Worm (Caenorhabditis elegans) whole organism, L4 larva: ENCODE measurements around the gene clc-22.

Experiments
- F49E8.2 ChIP-seq: sonication (generic microtip); optimal IDR thresholded peaks from 2 replicates; lab custom pipeline; 2016; ENCODE audit warnings: missing compliant biosample characterization, mild to moderate bottlenecking, missing genetic modification characterization, borderline replicate concordance
- R02D3.7 ChIP-seq: fragments of 150-350 bp; sonication (generic microtip); optimal IDR thresholded peaks from 3 replicates; lab custom pipeline; 2014; ENCODE audit warnings: missing biosample characterization, missing genetic modification characterization
- T26A8.4 ChIP-seq: fragments of 200-800 bp; sonication (Bioruptor generic); IDR thresholded peaks from 2 replicates; pipeline ENCODE4 v1.3.6; 2022; ENCODE audit warnings: missing genetic modification characterization, missing compliant biosample characterization
- Y105C5A.15 ChIP-seq: fragments of 200-800 bp; sonication (Bioruptor generic); IDR thresholded peaks from 2 replicates; pipeline ENCODE4 v1.3.6; 2022; ENCODE audit warnings: missing genetic modification characterization, missing compliant biosample characterization
- aha-1 ChIP-seq: fragments of 150-350 bp; peaks from one replicate; lab custom pipeline; 2014; ENCODE audit warnings: missing biosample characterization, missing genetic modification characterization
- aly-2 ChIP-seq: sonication (generic microtip); optimal IDR thresholded peaks from 2 replicates; lab custom pipeline; 2018; ENCODE audit warnings: missing biosample characterization, missing genetic modification characterization
- ces-1 ChIP-seq: fragments of 150-350 bp; sonication (generic microtip); optimal IDR thresholded peaks from 4 replicates; lab custom pipeline; 2014; ENCODE audit warnings: missing biosample characterization, missing genetic modification reagents, missing genetic modification characterization
- daf-16 ChIP-seq, 3 experiments: sonication (generic microtip); optimal IDR thresholded peaks; 2 replicates each; lab custom pipeline; 2016 to 2017; ENCODE audit warnings: missing genetic modification characterization in 3 of 3, missing genetic modification reagents in 3 of 3, mild to moderate bottlenecking in 2 of 3, missing compliant biosample characterization in 2 of 3, missing biosample characterization in 1 of 3, moderate library complexity in 1 of 3
- daf-19 ChIP-seq: fragments of 200-800 bp; sonication (Bioruptor generic); conservative IDR thresholded peaks from 2 replicates; pipeline ENCODE4 v1.3.6; 2022; ENCODE audit warnings: missing genetic modification characterization, missing compliant biosample characterization
- dmd-8 ChIP-seq: fragments of 200-800 bp; sonication (Bioruptor generic); IDR thresholded peaks from 2 replicates; pipeline ENCODE4 v1.3.6; 2022; ENCODE audit warnings: missing genetic modification characterization, missing compliant biosample characterization
- egl-43 ChIP-seq: fragments of 200-800 bp; sonication (Bioruptor generic); IDR thresholded peaks from 2 replicates; pipeline ENCODE4 v1.3.6; 2022; ENCODE audit warnings: missing genetic modification reagents, missing genetic modification characterization, missing compliant biosample characterization
- fkh-10 ChIP-seq: fragments of 150-350 bp; optimal IDR thresholded peaks from 2 replicates; lab custom pipeline; 2014; ENCODE audit warnings: missing biosample characterization, missing genetic modification reagents, missing genetic modification characterization
- lin-13 ChIP-seq: fragments of 150-350 bp; optimal IDR thresholded peaks from 2 replicates; lab custom pipeline; 2014; ENCODE audit warnings: missing biosample characterization, missing genetic modification reagents, missing genetic modification characterization
- lin-15B ChIP-seq: fragments of 150-350 bp; sonication (generic microtip); optimal IDR thresholded peaks from 3 replicates; lab custom pipeline; 2014; ENCODE audit warnings: missing biosample characterization, missing genetic modification characterization
- lin-38 ChIP-seq: fragments of 200-800 bp; sonication (Bioruptor generic); IDR thresholded peaks from 2 replicates; pipeline ENCODE4 v1.3.6; 2022; ENCODE audit warnings: missing genetic modification reagents, missing genetic modification characterization, missing compliant biosample characterization
- mdt-29 ChIP-seq: fragments of 200-800 bp; sonication (Bioruptor generic); IDR thresholded peaks from 2 replicates; pipeline ENCODE4 v1.3.6; 2022; ENCODE audit warnings: missing genetic modification reagents, missing genetic modification characterization, missing compliant biosample characterization
- mes-2 ChIP-seq: sonication (generic microtip); optimal IDR thresholded peaks from 2 replicates; lab custom pipeline; 2016; ENCODE audit warnings: missing genotype, mild to moderate bottlenecking, missing genetic modification characterization, missing compliant biosample characterization; ENCODE audit not compliant: poor library complexity, severe bottlenecking
- nhr-102 ChIP-seq: sonication (generic microtip); optimal IDR thresholded peaks from 2 replicates; lab custom pipeline; 2016; ENCODE audit warnings: mild to moderate bottlenecking, missing genetic modification characterization, moderate library complexity, missing compliant biosample characterization
- nhr-111 ChIP-seq: fragments of 200-800 bp; sonication (Bioruptor generic); optimal IDR thresholded peaks from 2 replicates; lab custom pipeline; 2018; ENCODE audit warnings: mild to moderate bottlenecking, missing genetic modification characterization, missing compliant biosample characterization
- nhr-42 ChIP-seq: fragments of 200-800 bp; sonication (Bioruptor generic); IDR thresholded peaks from 2 replicates; pipeline ENCODE4 v1.3.6; 2022; ENCODE audit warnings: missing genetic modification characterization, missing compliant biosample characterization
- pqm-1 ChIP-seq: sonication (generic microtip); optimal IDR thresholded peaks from 2 replicates; lab custom pipeline; 2017; ENCODE audit warnings: missing biosample characterization, missing genetic modification characterization
- saeg-2 ChIP-seq: fragments of 200-800 bp; sonication (Bioruptor generic); IDR thresholded peaks from 2 replicates; pipeline ENCODE4 v1.3.6; 2022; ENCODE audit warnings: missing genetic modification reagents, missing genetic modification characterization, missing compliant biosample characterization
- sdz-12 ChIP-seq: fragments of 200-800 bp; sonication (Bioruptor generic); optimal IDR thresholded peaks from 2 replicates; lab custom pipeline; 2018; ENCODE audit warnings: mild to moderate bottlenecking, missing genetic modification characterization, missing compliant biosample characterization
- set-16 ChIP-seq: fragments of 200-800 bp; sonication (Bioruptor generic); IDR thresholded peaks from 2 replicates; pipeline ENCODE4 v1.3.6; 2022; ENCODE audit warnings: missing genetic modification reagents, missing genetic modification characterization, missing compliant biosample characterization
- snpc-1.2 ChIP-seq: fragments of 200-800 bp; sonication (Bioruptor generic); IDR thresholded peaks from 2 replicates; pipeline ENCODE4 v1.3.6; 2022; ENCODE audit warnings: missing genetic modification reagents, missing genetic modification characterization, missing compliant biosample characterization
- snpc-4 ChIP-seq: fragments of 150-350 bp; optimal IDR thresholded peaks from 2 replicates; lab custom pipeline; 2014; ENCODE audit warnings: missing biosample characterization, missing genetic modification characterization
- tag-97 ChIP-seq: fragments of 200-800 bp; sonication (Bioruptor generic); IDR thresholded peaks from 2 replicates; pipeline ENCODE4 v1.3.6; 2022; ENCODE audit warnings: missing genetic modification characterization, missing compliant biosample characterization
- unc-62 ChIP-seq, 3 experiments: fragments of 150-350 bp in 1 of 3; sonication (generic microtip); optimal IDR thresholded peaks in 2 of 3; peaks in 1 of 3; 1 replicate in 1 of 3; 2 replicates in 2 of 3; lab custom pipeline; 2014 to 2017; ENCODE audit warnings: missing biosample characterization in 3 of 3, missing genetic modification characterization in 3 of 3, missing genetic modification reagents in 3 of 3, missing genotype in 1 of 3
- zfp-2 ChIP-seq: sonication (generic microtip); optimal IDR thresholded peaks from 2 replicates; lab custom pipeline; 2016; ENCODE audit warnings: mild to moderate bottlenecking, missing genetic modification characterization, missing compliant biosample characterization
- zfp-3 ChIP-seq: fragments of 200-800 bp; sonication (Bioruptor generic); conservative IDR thresholded peaks from 2 replicates; pipeline ENCODE4 v1.3.6; 2022; ENCODE audit warnings: missing genetic modification reagents, missing genetic modification characterization, missing compliant biosample characterization
- ztf-7 ChIP-seq: fragments of 150-350 bp; optimal IDR thresholded peaks from 2 replicates; lab custom pipeline; 2014; ENCODE audit warnings: missing biosample characterization, missing genetic modification characterization

The clc-22 gene

ce11 chrII:4025462-4025861, 29.6 kb upstream of the clc-22 start, which contains the start of gene K07D4.5:
K07D4.5 (minus strand) TSS chrII:4025562.
- TF ChIP-seq lin-13 (GFP tag; lab: Kevin White, UChicago) (no peak), sdz-12 (GFP tag; lab: Kevin White, UChicago) (no peak), nhr-42 (GFP tag; lab: Robert Waterston, UW) (no peak), zfp-3 (GFP tag; lab: Robert Waterston, UW) (no peak), egl-43 (GFP tag; lab: Robert Waterston, UW) (no peak), lin-38 (GFP tag; lab: Robert Waterston, UW) (no peak), F49E8.2 (tag; lab: Kevin White, UChicago) (no peak)
- TF ChIP-seq, all 104 proteins: peak for 0

ce11 chrII:4018617-4019016, 22.7 kb upstream of the clc-22 start, which contains the start of gene K07D4.6:
K07D4.6 (minus strand) TSS chrII:4018717.
- TF ChIP-seq lin-15B (tag; lab: Kevin White, UChicago) (no peak), aly-2 (tag; lab: Kevin White, UChicago) (no peak)

ce11 chrII:4011518-4011917, 15.6 kb upstream of the clc-22 start:
- TF ChIP-seq saeg-2 (GFP tag; lab: Robert Waterston, UW) (no peak), pqm-1 (tag; lab: Kevin White, UChicago) (peak; percentile 7)

ce11 chrII:4007972-4008371, 12.1 kb upstream of the clc-22 start:
- no peak for TF ChIP-seq Y105C5A.15 (GFP tag; lab: Robert Waterston, UW)
- peak in 1 of 2 experiments; percentile 44 for TF ChIP-seq unc-62 (GFP tag; optimal IDR thresholded peaks at IDR 0.05 in 1 of 2; lab: Kevin White, UChicago)
- no peak for TF ChIP-seq unc-62 (tag; optimal IDR thresholded peaks at IDR 0.05; lab: Kevin White, UChicago)
- no peak for TF ChIP-seq aha-1 (tag; lab: Kevin White, UChicago)
- TF ChIP-seq nhr-102 (tag; lab: Kevin White, UChicago): no peak
- TF ChIP-seq ces-1: no peak
- no peak for TF ChIP-seq fkh-10 (GFP tag; lab: Kevin White, UChicago)
- peak; percentile 79 for TF ChIP-seq set-16
- TF ChIP-seq nhr-111 (GFP tag; lab: Kevin White, UChicago): no peak
- TF ChIP-seq snpc-1.2 (GFP tag; lab: Robert Waterston, UW): no peak

ce11 chrII:4004614-4005013, 8.7 kb upstream of the clc-22 start, which contains the start of gene ephx-1:
ephx-1 (plus strand) TSS chrII:4004914.
- TF ChIP-seq dmd-8 (GFP tag; lab: Robert Waterston, UW): 0 out of 2 replicates have a peak, but pooled peaks have one; percentile 2
- TF ChIP-seq daf-19 (GFP tag; lab: Robert Waterston, UW): no peak

ce11 chrII:4002134-4002533, 6.3 kb upstream of the clc-22 start:
- TF ChIP-seq unc-62 (GFP tag; optimal IDR thresholded peaks at IDR 0.05 in 1 of 2; lab: Kevin White, UChicago) (peak in 1 of 2 experiments; percentile 46), unc-62 (tag; optimal IDR thresholded peaks at IDR 0.05; lab: Kevin White, UChicago) (no peak), tag-97 (no peak)

ce11 chrII:4000430-4000829, 4.6 kb upstream of the clc-22 start:
- TF ChIP-seq F49E8.2 (tag; lab: Kevin White, UChicago) (no peak), T26A8.4 (GFP tag; lab: Robert Waterston, UW) (no peak), zfp-2 (no peak), snpc-4 (no peak), ces-1 (no peak), zfp-3 (GFP tag; lab: Robert Waterston, UW) (no peak), mdt-29 (GFP tag; lab: Robert Waterston, UW) (no peak), daf-16 (GFP tag; optimal IDR thresholded peaks at IDR 0.05; lab: Kevin White, UChicago) (no peak), daf-16 (tag; optimal IDR thresholded peaks at IDR 0.05; lab: Kevin White, UChicago) (no peak), R02D3.7 (no peak), mes-2 (tag; lab: Kevin White, UChicago) (no peak), aly-2 (tag; lab: Kevin White, UChicago) (no peak), ztf-7 (tag; lab: Kevin White, UChicago) (no peak)
- TF ChIP-seq, all 104 proteins: peak for 0
